Fruit fly (Drosophila melanogaster) whole organism, embryonic: ENCODE data around the gene CG17202.
A peak's percentile ranks its signal among the peaks of the same experiment; 100 is the strongest.

Experiments
- Abd-B ChIP-seq: fragments of 200-800 bp; sonication (Bioruptor generic); optimal IDR thresholded peaks from 2 replicates; lab custom pipeline; 2018; ENCODE audit warnings: missing biosample characterization, mild to moderate bottlenecking, missing genetic modification characterization, moderate library complexity
- Ada2b ChIP-seq: fragments of 200-800 bp; sonication (Bioruptor generic); IDR thresholded peaks from 2 replicates; pipeline ENCODE4 v1.3.6; 2022; ENCODE audit warnings: missing biosample characterization, missing genetic modification characterization
- Asciz ChIP-seq: fragments of 200-800 bp; sonication (Bioruptor generic); optimal IDR thresholded peaks from 2 replicates; lab custom pipeline; 2017; ENCODE audit warnings: missing biosample characterization, mild to moderate bottlenecking, missing genetic modification characterization, missing genetic modification reagents
- Bteb2 ChIP-seq: fragments of 200-800 bp; sonication (Bioruptor generic); optimal IDR thresholded peaks from 2 replicates; lab custom pipeline; 2016; ENCODE audit warnings: missing biosample characterization, missing genetic modification characterization
- CG10431 ChIP-seq: fragments of 200-800 bp; sonication (Bioruptor generic); optimal IDR thresholded peaks from 3 replicates; lab custom pipeline; 2018; ENCODE audit warnings: missing biosample characterization, mild to moderate bottlenecking, missing genetic modification characterization
- CG11456 ChIP-seq: fragments of 200-800 bp; sonication (Bioruptor generic); IDR thresholded peaks from 3 replicates; pipeline ENCODE4 v1.3.6; 2022; ENCODE audit warnings: missing biosample characterization, missing genetic modification characterization
- CG11560 ChIP-seq: fragments of 200-800 bp; sonication (Bioruptor generic); IDR thresholded peaks from 3 replicates; pipeline ENCODE4 v1.3.6; 2022; ENCODE audit warnings: missing biosample characterization, missing genetic modification characterization
- CG12104 ChIP-seq: fragments of 200-800 bp; sonication (Bioruptor generic); optimal IDR thresholded peaks from 3 replicates; lab custom pipeline; 2016; ENCODE audit warnings: missing biosample characterization, missing genetic modification characterization
- CG14014 ChIP-seq: fragments of 200-800 bp; sonication (Bioruptor generic); IDR thresholded peaks from 2 replicates; pipeline ENCODE4 v1.3.6; 2022; ENCODE audit warnings: missing biosample characterization, missing genetic modification characterization
- CG15696 ChIP-seq: fragments of 200-800 bp; sonication (Bioruptor generic); optimal IDR thresholded peaks from 2 replicates; lab custom pipeline; 2019; ENCODE audit warnings: missing biosample characterization, mild to moderate bottlenecking, missing genetic modification characterization, moderate library complexity
- CG18011 ChIP-seq: fragments of 200-800 bp; sonication (Bioruptor generic); optimal IDR thresholded peaks from 2 replicates; lab custom pipeline; 2017; ENCODE audit warnings: missing biosample characterization, missing genetic modification characterization, mild to moderate bottlenecking, moderate library complexity, missing genotype
- CG18262 ChIP-seq: fragments of 200-800 bp; optimal IDR thresholded peaks from 3 replicates; lab custom pipeline; 2019; ENCODE audit warnings: missing biosample characterization, mild to moderate bottlenecking, missing genetic modification characterization, moderate library complexity
- CG34376 ChIP-seq: fragments of 200-800 bp; sonication (Bioruptor generic); optimal IDR thresholded peaks from 2 replicates; lab custom pipeline; 2018; ENCODE audit warnings: missing biosample characterization, mild to moderate bottlenecking, missing genetic modification characterization
- CG3838 ChIP-seq: fragments of 200-800 bp; sonication (Bioruptor generic); optimal IDR thresholded peaks from 3 replicates; lab custom pipeline; 2016; ENCODE audit warnings: missing biosample characterization, missing genetic modification characterization
- CG4328 ChIP-seq: fragments of 200-800 bp; sonication (Bioruptor generic); optimal IDR thresholded peaks from 3 replicates; lab custom pipeline; 2017; ENCODE audit warnings: missing biosample characterization, missing genetic modification reagents, missing genetic modification characterization
- CG4820 ChIP-seq: fragments of 200-800 bp; sonication (Bioruptor generic); optimal IDR thresholded peaks from 3 replicates; lab custom pipeline; 2016; ENCODE audit warnings: missing biosample characterization, missing genetic modification characterization
- CG7745 ChIP-seq: fragments of 200-800 bp; sonication (Bioruptor generic); optimal IDR thresholded peaks from 2 replicates; lab custom pipeline; 2018; ENCODE audit warnings: missing biosample characterization, mild to moderate bottlenecking, missing genetic modification characterization, moderate library complexity
- CG7839 ChIP-seq: fragments of 200-800 bp; sonication (Bioruptor generic); optimal IDR thresholded peaks from 3 replicates; lab custom pipeline; 2018; ENCODE audit warnings: missing biosample characterization, mild to moderate bottlenecking, missing genetic modification characterization, moderate library complexity
- CG8089 ChIP-seq: fragments of 200-800 bp; sonication (Bioruptor generic); optimal IDR thresholded peaks from 3 replicates; lab custom pipeline; 2016; ENCODE audit warnings: missing biosample characterization, missing genetic modification characterization
- CG9797 ChIP-seq: fragments of 200-800 bp; sonication (Bioruptor generic); optimal IDR thresholded peaks from 3 replicates; lab custom pipeline; 2018; ENCODE audit warnings: missing biosample characterization, mild to moderate bottlenecking, missing genetic modification characterization
- Dbx ChIP-seq: fragments of 200-800 bp; sonication (Bioruptor generic); IDR thresholded peaks from 3 replicates; pipeline ENCODE4 v1.3.6; 2022; ENCODE audit warnings: missing biosample characterization, missing genetic modification characterization
- Fer2 ChIP-seq: fragments of 200-800 bp; sonication (Bioruptor generic); optimal IDR thresholded peaks from 2 replicates; lab custom pipeline; 2018; ENCODE audit warnings: missing biosample characterization, mild to moderate bottlenecking, missing genetic modification characterization, moderate library complexity
- Gug ChIP-seq: fragments of 200-800 bp; sonication (Bioruptor generic); IDR thresholded peaks from 4 replicates; pipeline ENCODE4 v1.3.6; 2022; ENCODE audit warnings: missing biosample characterization, missing genetic modification characterization
- HLH54F ChIP-seq: fragments of 200-800 bp; sonication (Bioruptor generic); optimal IDR thresholded peaks from 3 replicates; lab custom pipeline; 2016; ENCODE audit warnings: missing biosample characterization, missing genetic modification characterization
- Oaz ChIP-seq: fragments of 200-800 bp; sonication (Bioruptor generic); IDR thresholded peaks from 2 replicates; pipeline ENCODE4 v1.3.6; 2022; ENCODE audit warnings: missing biosample characterization, missing genetic modification characterization
- Rx ChIP-seq: fragments of 200-800 bp; sonication (Bioruptor generic); IDR thresholded peaks from 2 replicates; pipeline ENCODE4 v1.3.6; 2022; ENCODE audit warnings: missing biosample characterization, missing genetic modification characterization
- Six4 ChIP-seq: fragments of 200-800 bp; sonication (Bioruptor generic); optimal IDR thresholded peaks from 2 replicates; lab custom pipeline; 2016; ENCODE audit warnings: missing biosample characterization, missing genetic modification characterization
- Stat92E ChIP-seq, 3 experiments: fragments of >200 bp in 2 of 3; fragments of 200-800 bp in 1 of 3; sonication (Bioruptor generic) in 1 of 3; optimal IDR thresholded peaks; 2 replicates each; lab custom pipeline; 2017 to 2019; ENCODE audit warnings: missing biosample characterization in 3 of 3, missing genetic modification characterization in 3 of 3, mild to moderate bottlenecking in 1 of 3, moderate library complexity in 1 of 3
- Usf ChIP-seq: fragments of 200-800 bp; sonication (Bioruptor generic); optimal IDR thresholded peaks from 2 replicates; lab custom pipeline; 2017; ENCODE audit warnings: missing genotype, missing biosample characterization, missing genetic modification characterization
- bbx ChIP-seq: fragments of 200-800 bp; sonication (Bioruptor generic); IDR thresholded peaks from 2 replicates; pipeline ENCODE4 v1.3.6; 2022; ENCODE audit warnings: missing biosample characterization, missing genetic modification characterization; ENCODE audit not compliant: partially characterized antibody
- chinmo ChIP-seq: fragments of 200-800 bp; sonication (Bioruptor generic); IDR thresholded peaks from 4 replicates; pipeline ENCODE4 v1.3.6; 2022; ENCODE audit warnings: missing biosample characterization, missing genetic modification characterization; ENCODE audit not compliant: partially characterized antibody
- ci ChIP-seq: fragments of 200-800 bp; sonication (Bioruptor generic); IDR thresholded peaks from 3 replicates; pipeline ENCODE4 v1.3.6; 2022; ENCODE audit warnings: missing biosample characterization, missing genetic modification characterization
- dati ChIP-seq: fragments of 200-800 bp; sonication (Bioruptor generic); IDR thresholded peaks from 2 replicates; pipeline ENCODE4 v1.3.6; 2022; ENCODE audit warnings: missing biosample characterization, missing genetic modification characterization
- dpn ChIP-seq, 2 experiments: fragments of 200-800 bp; sonication (Bioruptor generic); optimal IDR thresholded peaks; 3 replicates each; lab custom pipeline; 2016; ENCODE audit warnings: missing biosample characterization in 2 of 2, missing genetic modification characterization in 2 of 2
- eve ChIP-seq, 2 experiments: fragments of >200 bp; optimal IDR thresholded peaks; 2 replicates each; lab custom pipeline; 2017; ENCODE audit warnings: missing biosample characterization in 2 of 2, missing genetic modification characterization in 2 of 2
- ewg ChIP-seq: fragments of 200-800 bp; sonication (Bioruptor generic); optimal IDR thresholded peaks from 3 replicates; lab custom pipeline; 2017; ENCODE audit warnings: mild to moderate bottlenecking, missing biosample characterization, missing genetic modification reagents, missing genetic modification characterization
- fd96Cb ChIP-seq: fragments of 200-800 bp; sonication (Bioruptor generic); optimal IDR thresholded peaks from 2 replicates; lab custom pipeline; 2018; ENCODE audit warnings: missing biosample characterization, mild to moderate bottlenecking, missing genetic modification characterization, moderate library complexity
- gsb ChIP-seq: fragments of 200-800 bp; sonication (Bioruptor generic); IDR thresholded peaks from 2 replicates; pipeline ENCODE4 v1.3.6; 2022; ENCODE audit warnings: missing biosample characterization, missing genetic modification characterization
- hbn ChIP-seq: fragments of 200-800 bp; sonication (Bioruptor generic); IDR thresholded peaks from 2 replicates; pipeline ENCODE4 v1.3.6; 2022; ENCODE audit warnings: missing biosample characterization, missing genetic modification characterization; ENCODE audit not compliant: partially characterized antibody
- jumu ChIP-seq: fragments of 200-800 bp; sonication (Bioruptor generic); optimal IDR thresholded peaks from 3 replicates; lab custom pipeline; 2016; ENCODE audit warnings: missing biosample characterization, missing genetic modification characterization
- kay ChIP-seq: fragments of 200-800 bp; sonication (Bioruptor generic); optimal IDR thresholded peaks from 2 replicates; lab custom pipeline; 2016; ENCODE audit warnings: missing biosample characterization, missing genetic modification characterization
- mirr ChIP-seq: fragments of 200-800 bp; sonication (Bioruptor generic); optimal IDR thresholded peaks from 3 replicates; lab custom pipeline; 2018; ENCODE audit warnings: missing biosample characterization, mild to moderate bottlenecking, missing genetic modification characterization
- nau ChIP-seq: fragments of 200-800 bp; sonication (Bioruptor generic); optimal IDR thresholded peaks from 3 replicates; lab custom pipeline; 2017; ENCODE audit warnings: missing biosample characterization, mild to moderate bottlenecking, missing genetic modification characterization, missing genetic modification reagents
- nerfin-1 ChIP-seq: fragments of 200-800 bp; sonication (Bioruptor generic); optimal IDR thresholded peaks from 3 replicates; lab custom pipeline; 2019; ENCODE audit warnings: missing biosample characterization, mild to moderate bottlenecking, missing genetic modification characterization, moderate library complexity
- repo ChIP-seq: fragments of 200-800 bp; sonication (Bioruptor generic); optimal IDR thresholded peaks from 2 replicates; lab custom pipeline; 2016; ENCODE audit warnings: missing biosample characterization, missing genetic modification characterization
- sim ChIP-seq: fragments of 200-800 bp; sonication (Bioruptor generic); IDR thresholded peaks from 2 replicates; pipeline ENCODE4 v1.3.6; 2022; ENCODE audit warnings: missing biosample characterization, missing genetic modification characterization
- sna ChIP-seq: fragments of 200-800 bp; sonication (Bioruptor generic); IDR thresholded peaks from 2 replicates; pipeline ENCODE4 v1.3.6; 2022; ENCODE audit warnings: missing biosample characterization, missing genetic modification characterization; ENCODE audit not compliant: partially characterized antibody
- trh ChIP-seq: fragments of 200-800 bp; sonication (Bioruptor generic); optimal IDR thresholded peaks from 2 replicates; lab custom pipeline; 2016; ENCODE audit warnings: missing biosample characterization, missing genetic modification characterization
- zfh1 ChIP-seq: fragments of 200-800 bp; sonication (Bioruptor generic); IDR thresholded peaks from 3 replicates; pipeline ENCODE4 v1.3.6; 2022; ENCODE audit warnings: missing biosample characterization, missing genetic modification characterization

Gene CG17202

DNA sequence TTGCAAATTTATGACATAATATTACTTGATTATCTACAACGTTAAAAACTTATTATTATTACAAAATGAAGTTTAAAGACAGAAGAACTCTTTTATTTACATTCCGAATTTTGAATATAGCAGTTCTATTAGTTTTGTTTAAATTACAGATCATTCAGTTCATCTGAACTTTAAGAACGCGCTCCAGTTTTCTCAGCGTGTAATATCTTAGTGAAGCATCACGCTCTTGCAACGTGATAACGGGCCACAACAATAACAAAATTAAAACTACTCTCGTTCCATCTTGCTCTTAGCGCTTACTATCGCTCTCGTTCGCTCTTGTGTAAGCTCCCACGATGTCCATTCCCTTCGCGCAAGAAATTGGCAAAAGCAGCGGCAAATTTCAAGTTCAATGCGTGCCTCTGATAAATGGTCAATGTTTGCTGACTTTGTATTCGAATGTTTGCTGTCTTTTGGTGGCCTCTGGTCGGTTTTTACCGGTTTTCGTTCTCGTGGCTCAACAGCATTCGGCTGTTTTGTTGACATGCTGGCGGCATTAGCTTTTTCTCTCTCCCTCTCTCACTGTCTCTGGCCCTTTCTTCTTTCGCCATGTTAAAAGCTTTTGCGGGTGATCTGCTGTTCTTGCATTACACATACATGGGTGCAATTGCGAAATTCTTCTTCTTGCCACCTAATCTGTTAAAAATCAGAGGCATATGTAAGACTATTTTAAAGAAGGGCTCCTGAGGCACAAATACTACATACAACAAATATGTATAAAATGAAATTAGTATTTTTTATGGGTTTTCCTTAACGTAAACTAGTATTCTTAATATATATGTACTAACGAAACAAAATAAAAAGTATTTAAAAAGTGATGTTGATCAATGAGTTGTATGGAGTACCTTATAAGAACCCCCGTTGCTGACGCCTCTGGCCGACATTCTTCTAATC, 20.3 kb downstream of the CG17202 start (continued):
- TF ChIP-seq CG7745 (tag; lab: Kevin White, UChicago): no peak
- no peak for TF ChIP-seq Abd-B (GFP tag; lab: Kevin White, UChicago)
- TF ChIP-seq zfh1: no peak
- no peak for TF ChIP-seq hbn (GFP tag; lab: Robert Waterston, UW)
- TF ChIP-seq fd96Cb (tag; lab: Kevin White, UChicago): no peak
- no peak for TF ChIP-seq CG11456 (GFP tag; lab: Robert Waterston, UW)
- peak; percentile 24; the same call in 1 of the 3 replicates for TF ChIP-seq Dbx (GFP tag; lab: Robert Waterston, UW)
- no peak for TF ChIP-seq ci (GFP tag; lab: Robert Waterston, UW)
- no peak for TF ChIP-seq Ada2b (GFP tag; lab: Robert Waterston, UW)
- TF ChIP-seq sim (GFP tag; lab: Robert Waterston, UW): no peak
- peak; percentile 53 for TF ChIP-seq Fer2 (tag; lab: Kevin White, UChicago)
- no peak for TF ChIP-seq CG3838 (GFP tag; lab: Kevin White, UChicago)
- TF ChIP-seq Six4: no peak
- no peak for TF ChIP-seq nau (GFP tag; lab: Kevin White, UChicago)
- TF ChIP-seq CG7839: peak; percentile 47
- no peak for TF ChIP-seq CG12104
- no peak for TF ChIP-seq CG8089 (GFP tag; lab: Kevin White, UChicago)
- no peak for TF ChIP-seq CG4328
- no peak for TF ChIP-seq CG11560
- no peak for TF ChIP-seq eve (GFP tag; optimal IDR thresholded peaks at IDR 0.05; lab: Kevin White, UChicago)
- no peak for TF ChIP-seq gsb (GFP tag; lab: Robert Waterston, UW)
- TF ChIP-seq repo (GFP tag; lab: Kevin White, UChicago): no peak
- TF ChIP-seq CG9797 (GFP tag; lab: Kevin White, UChicago): no peak
- TF ChIP-seq HLH54F (GFP tag; lab: Kevin White, UChicago): no peak
- no peak for TF ChIP-seq Rx (GFP tag; lab: Robert Waterston, UW)
- no peak for TF ChIP-seq Oaz (GFP tag; lab: Robert Waterston, UW)
- TF ChIP-seq ewg (GFP tag; lab: Kevin White, UChicago): no peak
- no peak for TF ChIP-seq Stat92E (GFP tag; optimal IDR thresholded peaks at IDR 0.05; lab: Kevin White, UChicago)
- peak; percentile 21 for TF ChIP-seq CG18262 (tag; lab: Kevin White, UChicago)
- no peak for TF ChIP-seq trh
- no peak for TF ChIP-seq jumu (GFP tag; lab: Kevin White, UChicago)
- TF ChIP-seq dati (GFP tag; lab: Robert Waterston, UW): no peak
- TF ChIP-seq CG10431: no peak
- no peak for TF ChIP-seq Asciz (GFP tag; lab: Kevin White, UChicago)
- no peak for TF ChIP-seq dpn (GFP tag; optimal IDR thresholded peaks at IDR 0.05; lab: Kevin White, UChicago)
- no peak for TF ChIP-seq nerfin-1 (tag; lab: Kevin White, UChicago)
- TF ChIP-seq Usf (GFP tag; lab: Kevin White, UChicago): peak; percentile 33
- no peak; the same call in 3 of the 4 replicates for TF ChIP-seq chinmo (GFP tag; lab: Robert Waterston, UW)
- TF ChIP-seq Bteb2 (GFP tag; lab: Kevin White, UChicago): no peak
- no peak for TF ChIP-seq mirr (GFP tag; lab: Kevin White, UChicago)
- no peak for TF ChIP-seq CG4820
- TF ChIP-seq CG34376 (GFP tag; lab: Kevin White, UChicago): no peak
- no peak for TF ChIP-seq CG15696 (tag; lab: Kevin White, UChicago)
- no peak for TF ChIP-seq CG18011
- no peak for TF ChIP-seq bbx (GFP tag; lab: Robert Waterston, UW)
- TF ChIP-seq CG14014 (GFP tag; lab: Robert Waterston, UW): 0 out of 2 replicates have a peak, but pooled peaks have one; percentile 26
- no peak for TF ChIP-seq kay
- TF ChIP-seq Gug: no peak
- no peak for TF ChIP-seq sna
